Worm (Caenorhabditis elegans) whole organism, L4 larva: ENCODE measurements around the gene taf-11.3.

Experiments
- F10B5.3 ChIP-seq: sonication (generic microtip); optimal IDR thresholded peaks from 2 replicates; lab custom pipeline; 2016; ENCODE audit warnings: mild to moderate bottlenecking, missing genetic modification characterization, missing compliant biosample characterization
- R02D3.7 ChIP-seq: fragments of 150-350 bp; sonication (generic microtip); optimal IDR thresholded peaks from 3 replicates; lab custom pipeline; 2014; ENCODE audit warnings: missing biosample characterization, missing genetic modification characterization
- Y75B8A.6 ChIP-seq: fragments of 200-800 bp; sonication (Bioruptor generic); IDR thresholded peaks from 2 replicates; pipeline ENCODE4 v1.3.6; 2022; ENCODE audit warnings: missing genetic modification reagents, missing genetic modification characterization, missing compliant biosample characterization
- ZK337.2 ChIP-seq: fragments of 200-800 bp; sonication (Bioruptor generic); IDR thresholded peaks from 2 replicates; pipeline ENCODE4 v1.3.6; 2022; ENCODE audit warnings: missing genetic modification reagents, missing genetic modification characterization, missing compliant biosample characterization
- ZK546.5 ChIP-seq, 2 experiments: sonication (generic microtip); optimal IDR thresholded peaks; 2 replicates each; lab custom pipeline; 2017; ENCODE audit warnings: missing biosample characterization in 2 of 2, missing genetic modification characterization in 2 of 2
- aha-1 ChIP-seq: fragments of 150-350 bp; peaks from one replicate; lab custom pipeline; 2014; ENCODE audit warnings: missing biosample characterization, missing genetic modification characterization
- ama-1 ChIP-seq: fragments of 150-350 bp; optimal IDR thresholded peaks from 2 replicates; lab custom pipeline; 2014; ENCODE audit warnings: inconsistent platforms, mixed read lengths
- arid-1 ChIP-seq: fragments of 200-800 bp; sonication (Bioruptor generic); conservative IDR thresholded peaks from 2 replicates; pipeline ENCODE4 v1.3.6; 2022; ENCODE audit warnings: missing genetic modification reagents, missing genetic modification characterization, missing compliant biosample characterization
- ceh-28 ChIP-seq: fragments of 150-350 bp; optimal IDR thresholded peaks from 2 replicates; lab custom pipeline; 2014; ENCODE audit warnings: missing biosample characterization, missing genetic modification reagents, missing genetic modification characterization
- ces-1 ChIP-seq: fragments of 150-350 bp; sonication (generic microtip); optimal IDR thresholded peaks from 4 replicates; lab custom pipeline; 2014; ENCODE audit warnings: missing biosample characterization, missing genetic modification reagents, missing genetic modification characterization
- cey-2 ChIP-seq: sonication (generic microtip); optimal IDR thresholded peaks from 3 replicates; lab custom pipeline; 2017; ENCODE audit warnings: missing genetic modification characterization, mild to moderate bottlenecking, missing compliant biosample characterization, antibody characterized with exemption, borderline replicate concordance; ENCODE audit not compliant: insufficient read depth
- ctbp-1 ChIP-seq: fragments of 200-800 bp; sonication (Bioruptor generic); IDR thresholded peaks from 2 replicates; pipeline ENCODE4 v1.3.6; 2022; ENCODE audit warnings: missing genetic modification reagents, missing genetic modification characterization, missing compliant biosample characterization
- daf-16 ChIP-seq, 3 experiments: sonication (generic microtip); optimal IDR thresholded peaks; 2 replicates each; lab custom pipeline; 2016 to 2017; ENCODE audit warnings: missing genetic modification characterization in 3 of 3, missing genetic modification reagents in 3 of 3, mild to moderate bottlenecking in 2 of 3, missing compliant biosample characterization in 2 of 3, missing biosample characterization in 1 of 3, moderate library complexity in 1 of 3
- daf-8 ChIP-seq: fragments of 200-800 bp; sonication (Bioruptor generic); IDR thresholded peaks from 2 replicates; pipeline ENCODE4 v1.3.6; 2022; ENCODE audit warnings: missing genetic modification characterization, missing compliant biosample characterization
- dmd-6 ChIP-seq: fragments of 200-800 bp; sonication (Bioruptor generic); IDR thresholded peaks from 2 replicates; pipeline ENCODE4 v1.3.6; 2022; ENCODE audit warnings: missing genetic modification reagents, missing genetic modification characterization, missing compliant biosample characterization
- dmd-8 ChIP-seq: fragments of 200-800 bp; sonication (Bioruptor generic); IDR thresholded peaks from 2 replicates; pipeline ENCODE4 v1.3.6; 2022; ENCODE audit warnings: missing genetic modification characterization, missing compliant biosample characterization
- dpl-1 ChIP-seq: fragments of 150-350 bp; optimal IDR thresholded peaks from 2 replicates; lab custom pipeline; 2014; ENCODE audit warnings: missing biosample characterization, missing genetic modification reagents, missing genetic modification characterization
- duxl-1 ChIP-seq: sonication (generic microtip); optimal IDR thresholded peaks from 2 replicates; lab custom pipeline; 2016; ENCODE audit warnings: mild to moderate bottlenecking, missing genetic modification characterization, moderate library complexity, missing compliant biosample characterization; ENCODE audit not compliant: poor library complexity
- egl-43 ChIP-seq: fragments of 200-800 bp; sonication (Bioruptor generic); IDR thresholded peaks from 2 replicates; pipeline ENCODE4 v1.3.6; 2022; ENCODE audit warnings: missing genetic modification reagents, missing genetic modification characterization, missing compliant biosample characterization
- hif-1 ChIP-seq, 2 experiments: sonication (generic microtip); optimal IDR thresholded peaks; 2 replicates each; lab custom pipeline; 2016 to 2017; ENCODE audit warnings: missing compliant biosample characterization in 2 of 2, missing genetic modification characterization in 2 of 2, missing genetic modification reagents in 2 of 2, missing genotype in 2 of 2, mild to moderate bottlenecking in 1 of 2
- hlh-11 ChIP-seq: fragments of 200-800 bp; sonication (Bioruptor generic); optimal IDR thresholded peaks from 2 replicates; lab custom pipeline; 2018; ENCODE audit warnings: mild to moderate bottlenecking, missing genetic modification characterization, missing compliant biosample characterization
- hlh-30 ChIP-seq: sonication (generic microtip); optimal IDR thresholded peaks from 2 replicates; lab custom pipeline; 2017; ENCODE audit warnings: antibody characterized with exemption, mild to moderate bottlenecking, missing genetic modification characterization, missing compliant biosample characterization; ENCODE audit not compliant: insufficient read depth
- hmg-1.1 ChIP-seq: fragments of 200-800 bp; sonication (Bioruptor generic); IDR thresholded peaks from 2 replicates; pipeline ENCODE4 v1.3.6; 2022; ENCODE audit warnings: missing genetic modification reagents, missing genetic modification characterization, missing compliant biosample characterization
- jun-1 ChIP-seq: fragments of 150-350 bp; optimal IDR thresholded peaks from 2 replicates; lab custom pipeline; 2014; ENCODE audit warnings: missing biosample characterization, missing genetic modification reagents, missing genetic modification characterization
- lin-1 ChIP-seq: fragments of 200-800 bp; sonication (Bioruptor generic); IDR thresholded peaks from 2 replicates; pipeline ENCODE4 v1.3.6; 2022; ENCODE audit warnings: missing genetic modification reagents, missing genetic modification characterization, missing compliant biosample characterization
- lin-38 ChIP-seq: fragments of 200-800 bp; sonication (Bioruptor generic); IDR thresholded peaks from 2 replicates; pipeline ENCODE4 v1.3.6; 2022; ENCODE audit warnings: missing genetic modification reagents, missing genetic modification characterization, missing compliant biosample characterization
- lin-39 ChIP-seq: fragments of 150-350 bp; optimal IDR thresholded peaks from 2 replicates; lab custom pipeline; 2014; ENCODE audit warnings: missing biosample characterization, missing genetic modification reagents, missing genetic modification characterization
- mdl-1 ChIP-seq, 2 experiments: fragments of 150-350 bp in 1 of 2; sonication (generic microtip) in 1 of 2; optimal IDR thresholded peaks; 2 replicates each; lab custom pipeline; 2014 to 2017; ENCODE audit warnings: missing biosample characterization in 2 of 2, missing genetic modification characterization in 2 of 2
- mxl-3 ChIP-seq: fragments of 200-800 bp; sonication (Bioruptor generic); optimal IDR thresholded peaks from 2 replicates; lab custom pipeline; 2018; ENCODE audit warnings: mild to moderate bottlenecking, missing genetic modification characterization, missing compliant biosample characterization
- nhr-102 ChIP-seq: sonication (generic microtip); optimal IDR thresholded peaks from 2 replicates; lab custom pipeline; 2016; ENCODE audit warnings: mild to moderate bottlenecking, missing genetic modification characterization, moderate library complexity, missing compliant biosample characterization
- nhr-28 ChIP-seq: fragments of 150-350 bp; optimal IDR thresholded peaks from 2 replicates; lab custom pipeline; 2014; ENCODE audit warnings: missing biosample characterization, missing genetic modification characterization
- nhr-41 ChIP-seq: fragments of 200-800 bp; sonication (Bioruptor generic); IDR thresholded peaks from 2 replicates; pipeline ENCODE4 v1.3.6; 2022; ENCODE audit warnings: missing genetic modification reagents, missing genetic modification characterization, missing compliant biosample characterization
- nhr-42 ChIP-seq: fragments of 200-800 bp; sonication (Bioruptor generic); IDR thresholded peaks from 2 replicates; pipeline ENCODE4 v1.3.6; 2022; ENCODE audit warnings: missing genetic modification characterization, missing compliant biosample characterization
- php-3 ChIP-seq: fragments of 200-800 bp; sonication (Bioruptor generic); IDR thresholded peaks from 2 replicates; pipeline ENCODE4 v1.3.6; 2022; ENCODE audit warnings: missing genetic modification reagents, missing genetic modification characterization, missing compliant biosample characterization
- set-16 ChIP-seq: fragments of 200-800 bp; sonication (Bioruptor generic); IDR thresholded peaks from 2 replicates; pipeline ENCODE4 v1.3.6; 2022; ENCODE audit warnings: missing genetic modification reagents, missing genetic modification characterization, missing compliant biosample characterization
- snpc-4 ChIP-seq: fragments of 150-350 bp; optimal IDR thresholded peaks from 2 replicates; lab custom pipeline; 2014; ENCODE audit warnings: missing biosample characterization, missing genetic modification characterization
- spr-1 ChIP-seq: sonication (generic microtip); optimal IDR thresholded peaks from 2 replicates; lab custom pipeline; 2016; ENCODE audit warnings: mild to moderate bottlenecking, missing genetic modification characterization, missing compliant biosample characterization
- tag-97 ChIP-seq: fragments of 200-800 bp; sonication (Bioruptor generic); IDR thresholded peaks from 2 replicates; pipeline ENCODE4 v1.3.6; 2022; ENCODE audit warnings: missing genetic modification characterization, missing compliant biosample characterization
- tra-1 ChIP-seq: fragments of 200-800 bp; sonication (Bioruptor generic); IDR thresholded peaks from 2 replicates; pipeline ENCODE4 v1.3.6; 2022; ENCODE audit warnings: missing genetic modification reagents, missing genetic modification characterization, missing compliant biosample characterization
- unc-130 ChIP-seq: sonication (generic microtip); optimal IDR thresholded peaks from 2 replicates; lab custom pipeline; 2016; ENCODE audit warnings: missing genetic modification reagents, missing genetic modification characterization, missing compliant biosample characterization
- unc-62 ChIP-seq, 3 experiments: fragments of 150-350 bp in 1 of 3; sonication (generic microtip); optimal IDR thresholded peaks in 2 of 3; peaks in 1 of 3; 1 replicate in 1 of 3; 2 replicates in 2 of 3; lab custom pipeline; 2014 to 2017; ENCODE audit warnings: missing biosample characterization in 3 of 3, missing genetic modification characterization in 3 of 3, missing genetic modification reagents in 3 of 3, missing genotype in 1 of 3
- vab-7 ChIP-seq: fragments of 200-800 bp; sonication (Bioruptor generic); IDR thresholded peaks from 2 replicates; pipeline ENCODE4 v1.3.6; 2022; ENCODE audit warnings: missing genetic modification reagents, missing genetic modification characterization, missing compliant biosample characterization
- zfp-2 ChIP-seq: sonication (generic microtip); optimal IDR thresholded peaks from 2 replicates; lab custom pipeline; 2016; ENCODE audit warnings: mild to moderate bottlenecking, missing genetic modification characterization, missing compliant biosample characterization
- zfp-3 ChIP-seq: fragments of 200-800 bp; sonication (Bioruptor generic); conservative IDR thresholded peaks from 2 replicates; pipeline ENCODE4 v1.3.6; 2022; ENCODE audit warnings: missing genetic modification reagents, missing genetic modification characterization, missing compliant biosample characterization
- zip-11 ChIP-seq: fragments of 200-800 bp; sonication (Bioruptor generic); IDR thresholded peaks from 2 replicates; pipeline ENCODE4 v1.3.6; 2022; ENCODE audit warnings: missing genetic modification characterization, missing compliant biosample characterization

Gene taf-11.3

ce11 chrIII:10552929-10553328 is 47.9 kb upstream of the taf-11.3 start, which contains the start of gene T21C12.8:
Gene T21C12.8 (minus strand): TSS chrIII:10553029.
- TF ChIP-seq lin-39 (no peak), jun-1 (tag; lab: Kevin White, UChicago) (no peak), F10B5.3 (tag; lab: Kevin White, UChicago) (no peak), mdl-1 (tag; optimal IDR thresholded peaks at IDR 0.05; lab: Kevin White, UChicago) (no peak), aha-1 (tag; lab: Kevin White, UChicago) (no peak)
- TF ChIP-seq, all 104 proteins: peak for 0

DNA sequence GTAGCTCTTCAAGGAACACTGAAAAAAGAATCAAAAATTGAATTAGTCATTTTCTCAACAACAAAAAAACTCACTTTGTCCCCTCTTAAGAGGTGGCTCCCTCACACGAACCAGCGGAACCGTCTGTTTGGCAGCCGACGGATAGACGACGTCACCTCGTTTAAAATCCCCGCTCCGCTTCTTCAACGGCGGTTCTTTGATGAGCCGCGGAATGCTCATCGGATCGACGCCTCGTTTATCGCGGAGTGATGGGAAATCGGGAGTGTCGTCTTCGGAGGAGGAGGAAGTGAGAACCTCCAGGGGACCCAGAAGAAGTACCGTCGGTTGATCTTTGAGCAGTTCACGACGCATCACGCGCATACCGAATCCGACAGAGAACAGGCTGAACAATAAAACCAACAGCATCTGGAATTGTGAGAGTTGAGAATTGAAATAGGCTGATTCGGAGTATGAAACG is 33.7 kb upstream of the taf-11.3 start, which contains the start of gene nlp-68:
Gene nlp-68 (minus strand): TSS at position 407 of the 457 bp plus-strand sequence.
- TF ChIP-seq unc-62 (GFP tag; optimal IDR thresholded peaks at IDR 0.05 in 1 of 2; lab: Kevin White, UChicago) (peak in 1 of 2 experiments; percentile 44), unc-62 (tag; optimal IDR thresholded peaks at IDR 0.05; lab: Kevin White, UChicago) (no peak), set-16 (GFP tag; lab: Robert Waterston, UW) (peak; percentile 67), php-3 (no peak), hlh-11 (tag; lab: Kevin White, UChicago) (no peak), dpl-1 (no peak), arid-1 (no peak)

DNA sequence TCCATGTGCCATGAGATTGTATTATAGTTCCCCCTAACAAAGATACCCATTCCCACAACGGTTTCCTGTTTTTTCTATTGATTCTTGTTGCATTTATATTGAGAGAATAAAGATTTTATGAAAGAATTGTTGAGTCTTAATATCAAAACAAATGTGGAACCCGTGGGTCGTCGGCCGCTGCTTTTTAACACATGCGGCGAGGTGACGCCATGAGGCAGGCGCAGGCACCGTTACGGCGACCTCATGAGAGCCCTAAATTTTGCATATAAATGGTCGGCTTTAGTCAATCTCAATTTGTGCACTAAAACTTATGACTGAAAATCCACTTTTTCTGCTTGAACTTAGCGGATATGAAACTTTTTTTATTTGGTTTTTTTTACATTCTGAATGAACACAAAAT is 32.5 kb upstream of the taf-11.3 start:
- TF ChIP-seq zip-11 (no peak), hif-1 (tag; optimal IDR thresholded peaks at IDR 0.05; lab: Kevin White, UChicago) (peak in 1 of 2 experiments; percentile 18), lin-39 (no peak), dmd-6 (no peak), egl-43 (GFP tag; lab: Robert Waterston, UW) (0 out of 2 replicates have a peak, but pooled peaks have one; percentile 34), vab-7 (GFP tag; lab: Robert Waterston, UW) (no peak), hmg-1.1 (GFP tag; lab: Robert Waterston, UW) (no peak), arid-1 (0 out of 2 replicates have a peak, but pooled peaks have one; percentile 24), ZK337.2 (GFP tag; lab: Robert Waterston, UW) (no peak), cey-2 (tag; lab: Kevin White, UChicago) (no peak), ceh-28 (tag; lab: Kevin White, UChicago) (no peak), lin-1 (GFP tag; lab: Robert Waterston, UW) (no peak), ZK546.5 (tag; optimal IDR thresholded peaks at IDR 0.05; lab: Kevin White, UChicago) (no peak), zfp-2 (no peak), ctbp-1 (GFP tag; lab: Robert Waterston, UW) (0 out of 2 replicates have a peak, but pooled peaks have one; percentile 18), spr-1 (tag; lab: Kevin White, UChicago) (peak; percentile 39), zfp-3 (0 out of 2 replicates have a peak, but pooled peaks have one; percentile 52), nhr-42 (GFP tag; lab: Robert Waterston, UW) (peak; percentile 46; the same call in 1 of the 2 replicates), nhr-41 (no peak), ama-1 (lab: Kevin White, UChicago) (no peak), duxl-1 (peak; percentile 14), mxl-3 (GFP tag; lab: Kevin White, UChicago) (peak; percentile 32), snpc-4 (tag; lab: Kevin White, UChicago) (no peak), Y75B8A.6 (GFP tag; lab: Robert Waterston, UW) (0 out of 2 replicates have a peak, but pooled peaks have one; percentile 61), lin-38 (GFP tag; lab: Robert Waterston, UW) (0 out of 2 replicates have a peak, but pooled peaks have one; percentile 36), hlh-30 (peak; percentile 38), hlh-11 (tag; lab: Kevin White, UChicago) (peak; percentile 38), dmd-8 (GFP tag; lab: Robert Waterston, UW) (no peak), unc-130 (no peak), nhr-102 (peak; percentile 14), daf-8 (GFP tag; lab: Robert Waterston, UW) (no peak), daf-16 (GFP tag; optimal IDR thresholded peaks at IDR 0.05; lab: Kevin White, UChicago) (no peak), daf-16 (tag; optimal IDR thresholded peaks at IDR 0.05; lab: Kevin White, UChicago) (peak; percentile 29), R02D3.7 (tag; lab: Kevin White, UChicago) (no peak), tra-1 (GFP tag; lab: Robert Waterston, UW) (no peak), nhr-28 (tag; lab: Kevin White, UChicago) (peak; percentile 2), tag-97 (no peak), ces-1 (GFP tag; lab: Kevin White, UChicago) (no peak)
